Worm (Caenorhabditis elegans) whole organism, L1 larva: ENCODE data around the gene ZK643.5.

ENCODE experiments used
- alr-1 ChIP-seq: fragments of 200-800 bp; sonication (Bioruptor generic); optimal IDR thresholded peaks from 2 replicates; lab custom pipeline; 2018; ENCODE audit warnings: borderline replicate concordance, mild to moderate bottlenecking, missing genetic modification characterization, missing compliant biosample characterization
- ces-1 ChIP-seq: fragments of 150-350 bp; optimal IDR thresholded peaks from 2 replicates; lab custom pipeline; 2014; ENCODE audit warnings: missing biosample characterization, missing genetic modification reagents, missing genetic modification characterization
- snpc-4 ChIP-seq: fragments of 150-350 bp; optimal IDR thresholded peaks from 2 replicates; lab custom pipeline; 2014; ENCODE audit warnings: missing biosample characterization, missing genetic modification characterization
- unc-30 ChIP-seq: sonication (generic microtip); optimal IDR thresholded peaks from 2 replicates; lab custom pipeline; 2017; ENCODE audit warnings: missing biosample characterization, missing genetic modification characterization

ce11 chrIII:8913469-8913868, 42.5 kb downstream of the ZK643.5 start, which contains the start of gene trxr-2:
- no peak for TF ChIP-seq snpc-4 (tag; lab: Kevin White, UChicago)
- TF ChIP-seq ces-1 (GFP tag; lab: Kevin White, UChicago): no peak
- no peak for TF ChIP-seq unc-30 (tag; lab: Kevin White, UChicago)
- no peak for TF ChIP-seq alr-1 (tag; lab: Kevin White, UChicago)
